Worm (Caenorhabditis elegans): ENCODE results near the gene fipr-10.

The fipr-10 gene

DNA sequence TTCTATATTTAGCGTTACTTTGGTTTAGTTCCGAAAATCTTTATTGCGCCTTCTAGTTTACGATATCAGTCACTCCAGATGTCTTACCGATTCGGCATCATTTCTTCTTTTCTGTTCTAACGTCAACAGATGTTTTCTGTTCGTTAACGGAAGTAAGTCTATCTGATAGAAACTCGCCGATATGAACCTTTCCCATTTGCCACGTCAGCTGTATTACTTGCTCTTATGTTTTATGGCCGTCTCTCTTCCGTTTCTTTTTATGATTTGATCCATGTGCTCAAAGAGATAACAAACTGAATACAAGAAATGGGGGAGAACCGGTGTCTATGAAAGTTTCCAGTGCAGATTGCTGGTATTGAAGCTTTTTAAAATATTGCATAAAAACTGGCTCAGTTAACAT, 34.6 kb upstream of the fipr-10 start, which contains the start of gene srab-26:
TSS of gene srab-26 (minus strand) at position 101 of the 400 bp plus-strand sequence.
- TF ChIP-seq hrde-1 (tag; optimal IDR thresholded peaks at IDR 0.05; ENCODE audit: borderline replicate concordance) (no peak), pha-4 (tag; optimal IDR thresholded peaks at IDR 0.05) (no peak), ztf-26 (tag; optimal IDR thresholded peaks at IDR 0.05) (no peak), C06A6.2 (GFP tag; conservative IDR thresholded peaks at IDR 0.05) (no peak), hsf-1 (GFP tag; IDR thresholded peaks at IDR 0.05) (no peak), hmg-1.2 (GFP tag; IDR thresholded peaks at IDR 0.05) (no peak), ceh-100 (GFP tag; IDR thresholded peaks at IDR 0.05) (no peak), F10E7.11 (tag; optimal IDR thresholded peaks at IDR 0.05) (no peak), snpc-3.4 (tag; optimal IDR thresholded peaks at IDR 0.05) (no peak)

ce11 chrV:9879867-9880266, 34.1 kb upstream of the fipr-10 start, which contains the start of gene sdz-31:
sdz-31 (plus strand) TSS chrV:9880167.
- TF ChIP-seq attf-3 (GFP tag; conservative IDR thresholded peaks at IDR 0.05), result no peak
- no peak for TF ChIP-seq madf-3 (GFP tag; IDR thresholded peaks at IDR 0.05)
- TF ChIP-seq Y79H2A.3 (GFP tag; conservative IDR thresholded peaks at IDR 0.05), result no peak
- no peak for TF ChIP-seq mel-28 (tag; optimal IDR thresholded peaks at IDR 0.05; ENCODE audit: borderline replicate concordance)
- no peak for TF ChIP-seq lir-1 (GFP tag; conservative IDR thresholded peaks at IDR 0.05)
- no peak for TF ChIP-seq madf-6 (GFP tag; IDR thresholded peaks at IDR 0.05)
- no peak for TF ChIP-seq nhr-80 (tag; optimal IDR thresholded peaks at IDR 0.05)
- TF ChIP-seq nfya-1 (tag; optimal IDR thresholded peaks at IDR 0.05; ENCODE audit: borderline replicate concordance, insufficient read depth), result no peak
- TF ChIP-seq hmg-1.2 (GFP tag; IDR thresholded peaks at IDR 0.05), result no peak
- TF ChIP-seq him-1 (tag; optimal IDR thresholded peaks at IDR 0.05), result no peak
- TF ChIP-seq sea-2 (GFP tag; IDR thresholded peaks at IDR 0.05), result no peak
- TF ChIP-seq lag-1 (GFP tag; IDR thresholded peaks at IDR 0.05), result no peak
- no peak for TF ChIP-seq Y56A3A.18 (GFP tag; IDR thresholded peaks at IDR 0.05)
- no peak for TF ChIP-seq hlh-12 (tag; optimal IDR thresholded peaks at IDR 0.05)
- TF ChIP-seq dpl-1 (GFP tag; optimal IDR thresholded peaks at IDR 0.05), result no peak
- TF ChIP-seq fkh-3 (tag; optimal IDR thresholded peaks at IDR 0.05), result no peak
- TF ChIP-seq cebp-2 (GFP tag; IDR thresholded peaks at IDR 0.05), result no peak
- TF ChIP-seq bed-1 (GFP tag; IDR thresholded peaks at IDR 0.05), result no peak
- TF ChIP-seq Y67H2A.10 (GFP tag; conservative IDR thresholded peaks at IDR 0.05), result no peak
- no peak for TF ChIP-seq K11D2.4 (GFP tag; IDR thresholded peaks at IDR 0.05)

DNA sequence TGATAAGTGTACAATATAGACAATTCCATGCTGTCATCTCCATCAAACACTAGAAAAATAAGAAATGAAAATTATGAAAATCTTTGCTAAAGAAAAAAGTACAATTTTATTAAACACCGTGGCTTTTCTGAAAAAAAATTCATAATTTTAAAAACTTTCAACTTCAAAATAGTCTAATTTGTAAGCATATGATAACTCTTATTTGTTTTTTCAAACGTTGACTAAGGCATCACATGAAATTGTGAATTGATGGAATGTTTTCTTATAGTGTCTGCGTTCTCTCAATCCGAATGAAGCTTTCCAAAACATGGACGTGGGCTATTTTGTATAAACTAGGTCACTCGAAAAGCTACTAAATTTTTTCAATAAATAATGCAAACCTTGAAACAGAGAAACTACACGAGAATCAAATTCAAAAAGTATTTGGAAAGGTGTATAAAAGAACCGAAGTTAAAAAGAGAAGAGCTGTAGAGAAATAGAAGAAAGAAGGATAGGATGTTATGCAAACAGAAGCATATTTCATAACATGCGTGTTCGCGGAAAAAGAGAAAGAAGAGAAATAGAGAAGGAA, 28.0 kb upstream of the fipr-10 start, which contains the start of gene clp-9:
TSS of gene clp-9 (minus strand) at position 51 of the 571 bp plus-strand sequence.
- TF ChIP-seq tbx-9 (tag; optimal IDR thresholded peaks at IDR 0.05; ENCODE audit: borderline replicate concordance) (no peak), mxl-1 (tag; optimal IDR thresholded peaks at IDR 0.05) (no peak), ZK185.1 (tag; optimal IDR thresholded peaks at IDR 0.05; ENCODE audit: poor library complexity, severe bottlenecking) (no peak), dpl-1 (GFP tag; optimal IDR thresholded peaks at IDR 0.05) (no peak), snpc-1.3 (tag; optimal IDR thresholded peaks at IDR 0.05; ENCODE audit: insufficient read depth) (no peak), xnd-1 (tag; optimal IDR thresholded peaks at IDR 0.05) (no peak), ama-1 (optimal IDR thresholded peaks at IDR 0.05) (no peak), ama-1 (GFP tag; optimal IDR thresholded peaks at IDR 0.05) (no peak), ztf-28 (GFP tag; IDR thresholded peaks at IDR 0.05) (no peak), lin-35 (GFP tag; optimal IDR thresholded peaks at IDR 0.05) (no peak), nhr-80 (tag; optimal IDR thresholded peaks at IDR 0.05) (no peak), tbp1 (GFP tag; optimal IDR thresholded peaks at IDR 0.05) (no peak), ztf-18 (tag; optimal IDR thresholded peaks at IDR 0.05) (no peak), nhr-120 (GFP tag; IDR thresholded peaks at IDR 0.05) (no peak)

Data from whole organism, young adult.